Fruit fly (Drosophila melanogaster): Measurements from ENCODE around the gene CG14408.

Gene CG14408

dm6 chrX:14837983-14838382 lies 6.2 kb upstream of the CG14408 start, which contains the start of gene Grx5 (continued):
- TF ChIP-seq HLH4C (GFP tag; IDR thresholded peaks at IDR 0.05; ENCODE audit: partially characterized antibody): peak; percentile 61; the same call in 1 of the 3 replicates
- no peak for TF ChIP-seq sqz (GFP tag; optimal IDR thresholded peaks at IDR 0.05)
- peak; percentile 69 for TF ChIP-seq unc-4 (GFP tag; IDR thresholded peaks at IDR 0.05; ENCODE audit: partially characterized antibody)
- TF ChIP-seq CG16813 (GFP tag; IDR thresholded peaks at IDR 0.05; ENCODE audit: partially characterized antibody): peak; percentile 60
- no peak for TF ChIP-seq CG5953 (GFP tag; IDR thresholded peaks at IDR 0.05)
- no peak for TF ChIP-seq CG14710 (tag; optimal IDR thresholded peaks at IDR 0.05)
- no peak for TF ChIP-seq H15 (GFP tag; IDR thresholded peaks at IDR 0.05)
- TF ChIP-seq aop (GFP tag; IDR thresholded peaks at IDR 0.05): no peak
- no peak for TF ChIP-seq NC2β (GFP tag; optimal IDR thresholded peaks at IDR 0.05)
- no peak for TF ChIP-seq CG15514 (GFP tag; optimal IDR thresholded peaks at IDR 0.05)
- no peak for TF ChIP-seq Dek (tag; optimal IDR thresholded peaks at IDR 0.05)
- no peak for TF ChIP-seq Hmr (GFP tag; optimal IDR thresholded peaks at IDR 0.05)
- no peak for TF ChIP-seq Hr3 (GFP tag; optimal IDR thresholded peaks at IDR 0.05)
- peak; percentile 66; the same call in 2 of the 3 replicates for TF ChIP-seq Doc3 (GFP tag; IDR thresholded peaks at IDR 0.05; ENCODE audit: partially characterized antibody)
- TF ChIP-seq CG18011 (GFP tag; optimal IDR thresholded peaks at IDR 0.05): no peak
- TF ChIP-seq CoRest (tag; optimal IDR thresholded peaks at IDR 0.05): no peak
- TF ChIP-seq CG16863 (GFP tag; optimal IDR thresholded peaks at IDR 0.05): no peak
- TF ChIP-seq CG17802 (tag; optimal IDR thresholded peaks at IDR 0.05): no peak
- no peak for TF ChIP-seq CG11398 (GFP tag; optimal IDR thresholded peaks at IDR 0.05)
- no peak for TF ChIP-seq CG4282 (GFP tag; optimal IDR thresholded peaks at IDR 0.05)
- TF ChIP-seq tna (GFP tag; IDR thresholded peaks at IDR 0.05; ENCODE audit: partially characterized antibody): peak; percentile 52
- TF ChIP-seq MESR4 (GFP tag; optimal IDR thresholded peaks at IDR 0.05): peak; percentile 73
- TF ChIP-seq CG12104 (GFP tag; optimal IDR thresholded peaks at IDR 0.05): no peak
- no peak for TF ChIP-seq HmgZ (tag; optimal IDR thresholded peaks at IDR 0.05)
- no peak for TF ChIP-seq CG7839 (tag; optimal IDR thresholded peaks at IDR 0.05)
- TF ChIP-seq Drgx (GFP tag; IDR thresholded peaks at IDR 0.05): no peak
- no peak for TF ChIP-seq gt (GFP tag; IDR thresholded peaks at IDR 0.05)
- TF ChIP-seq Hmx (GFP tag; optimal IDR thresholded peaks at IDR 0.05): no peak
- no peak for TF ChIP-seq oc (tag; optimal IDR thresholded peaks at IDR 0.05)
- no peak for TF ChIP-seq Sin3A (optimal IDR thresholded peaks at IDR 0.05)
- no peak for TF ChIP-seq tio (GFP tag; optimal IDR thresholded peaks at IDR 0.05)
- no peak for TF ChIP-seq D19B (GFP tag; optimal IDR thresholded peaks at IDR 0.05)
- no peak for TF ChIP-seq CG17328 (GFP tag; IDR thresholded peaks at IDR 0.05)
- TF ChIP-seq CG10979 (tag; optimal IDR thresholded peaks at IDR 0.05): no peak
- no peak for TF ChIP-seq da (GFP tag; optimal IDR thresholded peaks at IDR 0.05)
- TF ChIP-seq fu2 (GFP tag; optimal IDR thresholded peaks at IDR 0.05): no peak
- TF ChIP-seq CG4328 (GFP tag; optimal IDR thresholded peaks at IDR 0.05): no peak
- TF ChIP-seq CG2889 (GFP tag; IDR thresholded peaks at IDR 0.05): no peak
- no peak for TF ChIP-seq lmd (GFP tag; IDR thresholded peaks at IDR 0.05)
- no peak for TF ChIP-seq Lhr (GFP tag; optimal IDR thresholded peaks at IDR 0.05)
- no peak for TF ChIP-seq Ssrp (tag; optimal IDR thresholded peaks at IDR 0.05)
- TF ChIP-seq Bdp1 (GFP tag; optimal IDR thresholded peaks at IDR 0.05): no peak

dm6 chrX:14836425-14836824 lies 4.6 kb upstream of the CG14408 start, which contains the start of gene CG14410:
TSS of gene CG14410 (plus strand) at chrX:14836725.
- TF ChIP-seq dmrt99B (tag; optimal IDR thresholded peaks at IDR 0.05) (no peak), CG9797 (GFP tag; optimal IDR thresholded peaks at IDR 0.05) (no peak), exex (tag; optimal IDR thresholded peaks at IDR 0.05) (no peak), zfh2 (GFP tag; optimal IDR thresholded peaks at IDR 0.05) (no peak), Opbp (GFP tag; IDR thresholded peaks at IDR 0.05; ENCODE audit: partially characterized antibody) (no peak), CG2116 (GFP tag; optimal IDR thresholded peaks at IDR 0.05) (no peak), da (GFP tag; optimal IDR thresholded peaks at IDR 0.05) (no peak), CG7271 (tag; optimal IDR thresholded peaks at IDR 0.05) (no peak), tx (GFP tag; optimal IDR thresholded peaks at IDR 0.05) (no peak), Trl (optimal IDR thresholded peaks at IDR 0.05) (no peak), Trl (GFP tag; optimal IDR thresholded peaks at IDR 0.05) (no peak), CG12104 (GFP tag; optimal IDR thresholded peaks at IDR 0.05) (no peak), E2f1 (GFP tag; IDR thresholded peaks at IDR 0.05) (no peak), mirr (GFP tag; optimal IDR thresholded peaks at IDR 0.05) (no peak)

Data from whole organism, embryonic.